Worm (Caenorhabditis elegans): Measurements from ENCODE around the gene Y66D12A.16.

DNA sequence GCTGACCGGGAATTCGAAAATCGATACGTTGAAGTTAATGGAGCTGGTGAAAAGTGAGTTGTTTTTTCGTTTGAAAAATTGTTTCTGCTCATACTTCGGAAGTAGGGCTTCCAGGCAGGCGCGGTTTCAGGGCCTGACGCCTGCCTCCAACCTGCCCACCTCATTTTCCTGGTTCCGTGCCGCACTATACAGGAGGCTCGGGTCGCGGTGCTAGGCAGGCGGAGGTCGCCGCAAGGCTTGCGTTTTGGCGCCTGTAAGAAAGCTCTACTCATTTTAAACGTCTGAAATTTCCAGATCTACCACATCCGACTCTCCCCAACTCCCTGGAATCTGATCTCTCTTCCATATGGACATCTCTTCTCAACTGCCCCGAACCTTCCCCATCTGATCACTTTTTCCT is 21.6 kb downstream of the Y66D12A.16 start:
- TF ChIP-seq nhr-11 (tag; optimal IDR thresholded peaks at IDR 0.05) = no peak
- TF ChIP-seq elt-2 (tag; optimal IDR thresholded peaks at IDR 0.05) = no peak
- no peak for TF ChIP-seq dve-1 (tag; optimal IDR thresholded peaks at IDR 0.05)
- no peak for TF ChIP-seq pax-1 (tag; optimal IDR thresholded peaks at IDR 0.05)
- no peak for TF ChIP-seq ets-4 (tag; optimal IDR thresholded peaks at IDR 0.05)
- TF ChIP-seq pha-4 (tag; optimal IDR thresholded peaks at IDR 0.05) = no peak
- TF ChIP-seq hlh-8 (tag; optimal IDR thresholded peaks at IDR 0.05) = no peak
